Fruit fly (Drosophila melanogaster): ENCODE measurements around the gene Drsl4.

DNA sequence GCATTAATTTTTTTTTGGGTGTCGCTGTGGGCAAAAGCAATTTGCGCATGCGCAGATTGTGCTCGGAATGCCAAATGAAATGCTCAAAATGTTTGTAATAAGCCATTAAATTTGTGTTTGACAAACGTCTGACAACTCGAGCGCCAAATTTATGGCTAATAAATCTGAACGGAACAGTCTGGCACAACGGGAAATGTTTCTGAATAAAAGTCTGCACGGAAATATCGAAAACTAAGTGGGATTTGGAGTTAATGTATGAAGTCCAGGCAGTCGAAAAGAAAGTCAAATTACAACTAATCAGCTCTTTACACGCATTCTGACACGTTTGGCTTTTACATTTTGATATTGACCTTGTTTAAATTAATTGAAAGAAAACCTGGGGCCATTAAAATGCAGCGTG, 24.3 kb upstream of the Drsl4 start, which contains the start of gene CG12009:
- TF ChIP-seq usp (GFP tag; optimal IDR thresholded peaks at IDR 0.05), result no peak
- no peak for TF ChIP-seq pan (optimal IDR thresholded peaks at IDR 0.05)
- TF ChIP-seq psq (optimal IDR thresholded peaks at IDR 0.05), result no peak
